Fruit fly (Drosophila melanogaster) whole organism, embryonic: ENCODE measurements around the gene SP1173.

Source experiments
- Abd-B ChIP-seq: fragments of 200-800 bp; sonication (Bioruptor generic); optimal IDR thresholded peaks from 2 replicates; lab custom pipeline; 2018; ENCODE audit warnings: missing biosample characterization, mild to moderate bottlenecking, missing genetic modification characterization, moderate library complexity
- Atf3 ChIP-seq: fragments of 200-800 bp; sonication (Bioruptor generic); optimal IDR thresholded peaks from 3 replicates; lab custom pipeline; 2016; ENCODE audit warnings: missing biosample characterization, missing genetic modification characterization
- CG10209 ChIP-seq: fragments of 200-800 bp; sonication (Bioruptor generic); optimal IDR thresholded peaks from 3 replicates; lab custom pipeline; 2017; ENCODE audit warnings: missing biosample characterization, mild to moderate bottlenecking, missing genetic modification characterization, missing genetic modification reagents
- CG10431 ChIP-seq: fragments of 200-800 bp; sonication (Bioruptor generic); optimal IDR thresholded peaks from 3 replicates; lab custom pipeline; 2018; ENCODE audit warnings: missing biosample characterization, mild to moderate bottlenecking, missing genetic modification characterization
- CG10959 ChIP-seq: fragments of 200-800 bp; sonication (Bioruptor generic); IDR thresholded peaks from 2 replicates; pipeline ENCODE4 v1.3.6; 2022; ENCODE audit warnings: missing biosample characterization, missing genetic modification characterization
- CG11504 ChIP-seq: fragments of 200-800 bp; sonication (Bioruptor generic); optimal IDR thresholded peaks from 3 replicates; lab custom pipeline; 2019; ENCODE audit warnings: missing biosample characterization, mild to moderate bottlenecking, missing genetic modification characterization, moderate library complexity
- CG12155 ChIP-seq: fragments of 200-800 bp; sonication (Bioruptor generic); optimal IDR thresholded peaks from 3 replicates; lab custom pipeline; 2016; ENCODE audit warnings: missing biosample characterization, missing genetic modification characterization
- CG12391 ChIP-seq: fragments of 200-800 bp; sonication (Bioruptor generic); optimal IDR thresholded peaks from 3 replicates; lab custom pipeline; 2018; ENCODE audit warnings: missing biosample characterization, mild to moderate bottlenecking, missing genetic modification characterization, moderate library complexity
- CG12659 ChIP-seq: fragments of 200-800 bp; sonication (Bioruptor generic); optimal IDR thresholded peaks from 3 replicates; lab custom pipeline; 2017; ENCODE audit warnings: mild to moderate bottlenecking, missing biosample characterization, missing genetic modification reagents, missing genetic modification characterization
- CG13424 ChIP-seq: fragments of 200-800 bp; sonication (Bioruptor generic); optimal IDR thresholded peaks from 2 replicates; lab custom pipeline; 2019; ENCODE audit warnings: missing biosample characterization, mild to moderate bottlenecking, missing genetic modification characterization, moderate library complexity
- CG1529 ChIP-seq: fragments of 200-800 bp; sonication (Bioruptor generic); optimal IDR thresholded peaks from 3 replicates; lab custom pipeline; 2018; ENCODE audit warnings: missing biosample characterization, missing genetic modification characterization
- CG17361 ChIP-seq: fragments of 200-800 bp; sonication (Bioruptor generic); IDR thresholded peaks from 3 replicates; pipeline ENCODE4 v1.3.6; 2022; ENCODE audit warnings: missing biosample characterization, missing genetic modification characterization
- CG17912 ChIP-seq: fragments of 200-800 bp; sonication (Bioruptor generic); optimal IDR thresholded peaks from 2 replicates; lab custom pipeline; 2018; ENCODE audit warnings: missing biosample characterization, mild to moderate bottlenecking, missing genetic modification characterization
- CG18599 ChIP-seq: fragments of 200-800 bp; sonication (Bioruptor generic); optimal IDR thresholded peaks from 3 replicates; lab custom pipeline; 2017; ENCODE audit warnings: missing biosample characterization, missing genetic modification characterization, mild to moderate bottlenecking, moderate library complexity, missing genetic modification reagents
- CG30403 ChIP-seq: fragments of 200-800 bp; sonication (Bioruptor generic); optimal IDR thresholded peaks from 3 replicates; lab custom pipeline; 2016; ENCODE audit warnings: missing biosample characterization, missing genetic modification characterization
- CG30431 ChIP-seq: fragments of 200-800 bp; sonication (Bioruptor generic); optimal IDR thresholded peaks from 2 replicates; lab custom pipeline; 2017; ENCODE audit warnings: missing biosample characterization, missing genetic modification characterization
- CG4617 ChIP-seq: fragments of 200-800 bp; sonication (Bioruptor generic); optimal IDR thresholded peaks from 3 replicates; lab custom pipeline; 2016; ENCODE audit warnings: missing biosample characterization, missing genetic modification characterization, borderline replicate concordance
- CG4730 ChIP-seq: fragments of 200-800 bp; sonication (Bioruptor generic); IDR thresholded peaks from 2 replicates; pipeline ENCODE4 v1.3.6; 2022; ENCODE audit warnings: missing biosample characterization, missing genetic modification characterization
- CG6175 ChIP-seq: fragments of 200-800 bp; sonication (Bioruptor generic); IDR thresholded peaks from 3 replicates; pipeline ENCODE4 v1.3.6; 2022; ENCODE audit warnings: missing biosample characterization, missing genetic modification characterization
- CG6854 ChIP-seq: fragments of 200-800 bp; sonication (Bioruptor generic); optimal IDR thresholded peaks from 3 replicates; lab custom pipeline; 2017; ENCODE audit warnings: missing biosample characterization, mild to moderate bottlenecking, missing genetic modification characterization
- CG7786 ChIP-seq: fragments of 200-800 bp; sonication (Bioruptor generic); optimal IDR thresholded peaks from 2 replicates; lab custom pipeline; 2016; ENCODE audit warnings: missing biosample characterization, missing genetic modification characterization
- CG7839 ChIP-seq: fragments of 200-800 bp; sonication (Bioruptor generic); optimal IDR thresholded peaks from 3 replicates; lab custom pipeline; 2018; ENCODE audit warnings: missing biosample characterization, mild to moderate bottlenecking, missing genetic modification characterization, moderate library complexity
- CG7987 ChIP-seq: fragments of 200-800 bp; sonication (Bioruptor generic); optimal IDR thresholded peaks from 2 replicates; lab custom pipeline; 2018; ENCODE audit warnings: missing biosample characterization, mild to moderate bottlenecking, missing genetic modification characterization, moderate library complexity
- CG8924 ChIP-seq: fragments of 200-800 bp; optimal IDR thresholded peaks from 3 replicates; lab custom pipeline; 2019; ENCODE audit warnings: missing biosample characterization, mild to moderate bottlenecking, missing genetic modification characterization, moderate library complexity
- CoRest ChIP-seq: fragments of 200-800 bp; sonication (Bioruptor generic); optimal IDR thresholded peaks from 3 replicates; lab custom pipeline; 2018; ENCODE audit warnings: missing biosample characterization, mild to moderate bottlenecking, missing genetic modification characterization, moderate library complexity
- D19B ChIP-seq: fragments of 200-800 bp; sonication (Bioruptor generic); optimal IDR thresholded peaks from 2 replicates; lab custom pipeline; 2017; ENCODE audit warnings: missing biosample characterization, mild to moderate bottlenecking, missing genetic modification characterization
- Dp ChIP-seq: fragments of 200-800 bp; sonication (Bioruptor generic); optimal IDR thresholded peaks from 2 replicates; lab custom pipeline; 2018; ENCODE audit warnings: missing biosample characterization, mild to moderate bottlenecking, missing genetic modification characterization, moderate library complexity
- GATAe ChIP-seq: fragments of 200-800 bp; sonication (Bioruptor generic); conservative IDR thresholded peaks from 2 replicates; pipeline ENCODE4 v1.3.6; 2022; ENCODE audit warnings: missing biosample characterization, missing genetic modification characterization
- HLH54F ChIP-seq: fragments of 200-800 bp; sonication (Bioruptor generic); optimal IDR thresholded peaks from 3 replicates; lab custom pipeline; 2016; ENCODE audit warnings: missing biosample characterization, missing genetic modification characterization
- Hmr ChIP-seq: fragments of 200-800 bp; sonication (Bioruptor generic); optimal IDR thresholded peaks from 3 replicates; lab custom pipeline; 2017; ENCODE audit warnings: mild to moderate bottlenecking, missing biosample characterization, missing genetic modification reagents, missing genetic modification characterization
- Max ChIP-seq: fragments of 200-800 bp; sonication (Bioruptor generic); optimal IDR thresholded peaks from 2 replicates; lab custom pipeline; 2016; ENCODE audit warnings: missing biosample characterization, mild to moderate bottlenecking, missing genetic modification characterization
- Myb ChIP-seq: fragments of 200-800 bp; sonication (Bioruptor generic); optimal IDR thresholded peaks from 2 replicates; lab custom pipeline; 2016; ENCODE audit warnings: missing biosample characterization, missing genetic modification characterization
- NK7.1 ChIP-seq: fragments of 200-800 bp; sonication (Bioruptor generic); optimal IDR thresholded peaks from 3 replicates; lab custom pipeline; 2016; ENCODE audit warnings: missing biosample characterization, missing genetic modification characterization
- Ravus ChIP-seq: fragments of 200-800 bp; sonication (Bioruptor generic); IDR thresholded peaks from 2 replicates; pipeline ENCODE4 v1.3.6; 2022; ENCODE audit warnings: missing biosample characterization, missing genetic modification characterization
- Side ChIP-seq: fragments of 200-800 bp; sonication (Bioruptor generic); optimal IDR thresholded peaks from 2 replicates; lab custom pipeline; 2016; ENCODE audit warnings: missing biosample characterization, missing genetic modification characterization
- Sin3A ChIP-seq: fragments of >200 bp; optimal IDR thresholded peaks from 2 replicates; lab custom pipeline; 2018
- Vsx1 ChIP-seq: fragments of 200-800 bp; sonication (Bioruptor generic); optimal IDR thresholded peaks from 2 replicates; lab custom pipeline; 2017; ENCODE audit warnings: missing biosample characterization, mild to moderate bottlenecking, missing genetic modification characterization, missing genetic modification reagents
- crol ChIP-seq: fragments of 200-800 bp; sonication (Bioruptor generic); IDR thresholded peaks from 2 replicates; pipeline ENCODE4 v1.3.6; 2022; ENCODE audit warnings: missing biosample characterization, missing genetic modification characterization
- ham ChIP-seq: fragments of 200-800 bp; sonication (Bioruptor generic); IDR thresholded peaks from 2 replicates; pipeline ENCODE4 v1.3.6; 2022; ENCODE audit warnings: missing biosample characterization, missing genetic modification characterization
- her ChIP-seq: fragments of 200-800 bp; sonication (Bioruptor generic); optimal IDR thresholded peaks from 2 replicates; lab custom pipeline; 2016; ENCODE audit warnings: missing biosample characterization, missing genetic modification characterization
- inv ChIP-seq: fragments of 200-800 bp; sonication (Bioruptor generic); IDR thresholded peaks from 2 replicates; pipeline ENCODE4 v1.3.6; 2022; ENCODE audit warnings: missing biosample characterization, missing genetic modification characterization; ENCODE audit not compliant: partially characterized antibody
- jigr1 ChIP-seq: fragments of 200-800 bp; sonication (Bioruptor generic); IDR thresholded peaks from 3 replicates; pipeline ENCODE4 v1.3.6; 2022; ENCODE audit warnings: missing biosample characterization, missing genetic modification characterization
- kah ChIP-seq: fragments of 200-800 bp; sonication (Bioruptor generic); optimal IDR thresholded peaks from 2 replicates; lab custom pipeline; 2018; ENCODE audit warnings: missing biosample characterization, mild to moderate bottlenecking, missing genetic modification characterization
- kay ChIP-seq: fragments of 200-800 bp; sonication (Bioruptor generic); optimal IDR thresholded peaks from 2 replicates; lab custom pipeline; 2016; ENCODE audit warnings: missing biosample characterization, missing genetic modification characterization
- mirr ChIP-seq: fragments of 200-800 bp; sonication (Bioruptor generic); optimal IDR thresholded peaks from 3 replicates; lab custom pipeline; 2018; ENCODE audit warnings: missing biosample characterization, mild to moderate bottlenecking, missing genetic modification characterization
- pan ChIP-seq, 4 experiments: fragments of >200 bp in 3 of 4; fragments of 200-800 bp in 1 of 4; sonication (Bioruptor generic) in 1 of 4; optimal IDR thresholded peaks in 3 of 4; IDR thresholded peaks in 1 of 4; 2 replicates each; pipeline versions ENCODE4 v1.3.6 to Lab custom; 2017 to 2022; ENCODE audit warnings: missing biosample characterization in 2 of 4, missing genetic modification characterization in 2 of 4, mixed read lengths in 1 of 4
- psq ChIP-seq: fragments of 200-800 bp; sonication (Bioruptor generic); optimal IDR thresholded peaks from 2 replicates; lab custom pipeline; 2017; ENCODE audit warnings: missing biosample characterization, missing genetic modification characterization
- pzg ChIP-seq: fragments of 200-800 bp; sonication (Bioruptor generic); optimal IDR thresholded peaks from 3 replicates; lab custom pipeline; 2018; ENCODE audit warnings: missing biosample characterization, mild to moderate bottlenecking, missing genetic modification characterization, moderate library complexity
- schlank ChIP-seq: fragments of 200-800 bp; sonication (Bioruptor generic); optimal IDR thresholded peaks from 2 replicates; lab custom pipeline; 2018; ENCODE audit warnings: missing biosample characterization, mild to moderate bottlenecking, missing genetic modification characterization
- sim ChIP-seq: fragments of 200-800 bp; sonication (Bioruptor generic); IDR thresholded peaks from 2 replicates; pipeline ENCODE4 v1.3.6; 2022; ENCODE audit warnings: missing biosample characterization, missing genetic modification characterization
- vvl ChIP-seq: fragments of 200-800 bp; sonication (Bioruptor generic); IDR thresholded peaks from 2 replicates; pipeline ENCODE4 v1.3.6; 2022; ENCODE audit warnings: missing biosample characterization, missing genetic modification characterization

The SP1173 gene

dm6 chr3L:6705865-6706264 lies 2.5 kb upstream of the SP1173 start (continued):
- TF ChIP-seq Max (GFP tag; lab: Kevin White, UChicago) (peak; percentile 15), CG30403 (GFP tag; lab: Kevin White, UChicago) (peak; percentile 59), CoRest (peak; percentile 72), her (GFP tag; lab: Kevin White, UChicago) (no peak), Dp (GFP tag; lab: Kevin White, UChicago) (no peak), CG18599 (GFP tag; lab: Kevin White, UChicago) (peak; percentile 54), ham (GFP tag; lab: Robert Waterston, UW) (no peak), CG6854 (GFP tag; lab: Kevin White, UChicago) (peak; percentile 34), CG1529 (peak; percentile 31), Atf3 (GFP tag; lab: Kevin White, UChicago) (no peak), inv (GFP tag; lab: Robert Waterston, UW) (no peak), CG17912 (GFP tag; lab: Kevin White, UChicago) (peak; percentile 17), CG17361 (GFP tag; lab: Robert Waterston, UW) (peak; percentile 69), CG12155 (peak; percentile 31), pzg (GFP tag; lab: Kevin White, UChicago) (no peak), crol (GFP tag; lab: Robert Waterston, UW) (no peak), Abd-B (peak; percentile 49), CG30431 (no peak), CG10431 (GFP tag; lab: Kevin White, UChicago) (no peak), CG4730 (GFP tag; lab: Robert Waterston, UW) (peak; percentile 39; the same call in 1 of the 2 replicates), Ravus (GFP tag; lab: Robert Waterston, UW) (peak; percentile 9; the same call in 1 of the 2 replicates), psq (no peak), Sin3A (lab: Kevin White, UChicago) (no peak), vvl (peak; percentile 71), pan (optimal IDR thresholded peaks at IDR 0.05; lab: Kevin White, UChicago) (no peak), pan (GFP tag; optimal IDR thresholded peaks at IDR 0.05 in 1 of 2, IDR thresholded peaks at IDR 0.05 in 1 of 2) (peak in 1 of 2 experiments; percentile 71), jigr1 (GFP tag; lab: Robert Waterston, UW) (no peak), CG8924 (tag; lab: Kevin White, UChicago) (peak; percentile 74), CG7987 (GFP tag; lab: Kevin White, UChicago) (no peak), Myb (no peak), CG12659 (GFP tag; lab: Kevin White, UChicago) (peak; percentile 56), CG6175 (no peak), D19B (GFP tag; lab: Kevin White, UChicago) (no peak), CG10959 (GFP tag; lab: Robert Waterston, UW) (no peak), GATAe (GFP tag; lab: Robert Waterston, UW) (no peak), kay (GFP tag; lab: Kevin White, UChicago) (no peak), mirr (GFP tag; lab: Kevin White, UChicago) (peak; percentile 16), CG4617 (GFP tag; lab: Kevin White, UChicago) (no peak), Side (GFP tag; lab: Kevin White, UChicago) (peak; percentile 4), CG11504 (tag; lab: Kevin White, UChicago) (peak; percentile 82), CG7839 (tag; lab: Kevin White, UChicago) (peak; percentile 69), HLH54F (GFP tag; lab: Kevin White, UChicago) (no peak), sim (no peak), CG10209 (peak; percentile 53), CG12391 (tag; lab: Kevin White, UChicago) (peak; percentile 74), schlank (tag; lab: Kevin White, UChicago) (no peak), NK7.1 (GFP tag; lab: Kevin White, UChicago) (no peak), kah (GFP tag; lab: Kevin White, UChicago) (peak; percentile 61), Hmr (GFP tag; lab: Kevin White, UChicago) (no peak), CG13424 (tag; lab: Kevin White, UChicago) (peak; percentile 85), CG7786 (no peak), Vsx1 (GFP tag; lab: Kevin White, UChicago) (no peak)
